Fruit fly (Drosophila melanogaster) whole organism, prepupa: ENCODE results near the gene CG34281.

ENCODE experiments used
- Blimp-1 ChIP-seq: fragments of 200-800 bp; sonication (Bioruptor generic); optimal IDR thresholded peaks from 3 replicates; lab custom pipeline; 2017; ENCODE audit warnings: missing biosample characterization, missing genetic modification characterization, mild to moderate bottlenecking, moderate library complexity, missing genetic modification reagents
- CG11294 ChIP-seq: fragments of 200-800 bp; sonication (Bioruptor generic); IDR thresholded peaks from 2 replicates; pipeline ENCODE4 v1.3.6; 2022; ENCODE audit warnings: missing biosample characterization, missing genetic modification characterization
- CG11762 ChIP-seq: fragments of 200-800 bp; sonication (Bioruptor generic); optimal IDR thresholded peaks from 3 replicates; lab custom pipeline; 2016; ENCODE audit warnings: missing biosample characterization, missing genetic modification characterization; ENCODE audit not compliant: insufficient read depth
- CG11902 ChIP-seq: fragments of 200-800 bp; sonication (Bioruptor generic); optimal IDR thresholded peaks from 3 replicates; lab custom pipeline; 2016; ENCODE audit warnings: missing biosample characterization, missing genetic modification characterization
- CG1621 ChIP-seq: fragments of 200-800 bp; sonication (Bioruptor generic); optimal IDR thresholded peaks from 3 replicates; lab custom pipeline; 2018; ENCODE audit warnings: missing biosample characterization, mild to moderate bottlenecking, missing genetic modification characterization
- CG3032 ChIP-seq: fragments of 200-800 bp; optimal IDR thresholded peaks from 2 replicates; lab custom pipeline; 2019; ENCODE audit warnings: missing biosample characterization, mild to moderate bottlenecking, missing genetic modification characterization, moderate library complexity
- CG32006 ChIP-seq: fragments of 200-800 bp; sonication (Bioruptor generic); optimal IDR thresholded peaks from 3 replicates; lab custom pipeline; 2017; ENCODE audit warnings: missing biosample characterization, mild to moderate bottlenecking, missing genetic modification characterization
- CG3919 ChIP-seq: fragments of 200-800 bp; sonication (Bioruptor generic); optimal IDR thresholded peaks from 3 replicates; lab custom pipeline; 2016; ENCODE audit warnings: missing biosample characterization, missing genetic modification characterization
- CG6276 ChIP-seq: fragments of 200-800 bp; sonication (Bioruptor generic); optimal IDR thresholded peaks from 2 replicates; lab custom pipeline; 2017; ENCODE audit warnings: missing biosample characterization, mild to moderate bottlenecking, missing genetic modification characterization
- CG6854 ChIP-seq: fragments of 200-800 bp; sonication (Bioruptor generic); optimal IDR thresholded peaks from 2 replicates; lab custom pipeline; 2017; ENCODE audit warnings: missing biosample characterization, mild to moderate bottlenecking, missing genetic modification characterization
- CG7368 ChIP-seq: fragments of 200-800 bp; sonication (Bioruptor generic); optimal IDR thresholded peaks from 3 replicates; lab custom pipeline; 2016; ENCODE audit warnings: missing biosample characterization, missing genetic modification characterization
- CG9139 ChIP-seq: fragments of 200-800 bp; sonication (Bioruptor generic); optimal IDR thresholded peaks from 3 replicates; lab custom pipeline; 2017; ENCODE audit warnings: missing biosample characterization, mild to moderate bottlenecking, missing genetic modification characterization
- Eip75B ChIP-seq: fragments of 200-800 bp; sonication (Bioruptor generic); optimal IDR thresholded peaks from 3 replicates; lab custom pipeline; 2016; ENCODE audit warnings: missing biosample characterization, missing genetic modification characterization
- Eip78C ChIP-seq: fragments of 200-800 bp; sonication (Bioruptor generic); peaks from one replicate; lab custom pipeline; 2016; ENCODE audit warnings: missing biosample characterization, missing genetic modification characterization
- Eip93F ChIP-seq: fragments of 200-800 bp; sonication (Bioruptor generic); optimal IDR thresholded peaks from 2 replicates; lab custom pipeline; 2016; ENCODE audit warnings: missing biosample characterization, mild to moderate bottlenecking, missing genetic modification characterization
- Ets21C ChIP-seq: fragments of 200-800 bp; sonication (Bioruptor generic); optimal IDR thresholded peaks from 3 replicates; lab custom pipeline; 2016; ENCODE audit warnings: missing biosample characterization, missing genetic modification characterization
- Ets96B ChIP-seq: fragments of 200-800 bp; optimal IDR thresholded peaks from 2 replicates; lab custom pipeline; 2019; ENCODE audit warnings: missing biosample characterization, mild to moderate bottlenecking, missing genetic modification characterization, moderate library complexity
- Hr38 ChIP-seq: sonication (Bioruptor generic); optimal IDR thresholded peaks from 2 replicates; lab custom pipeline; 2016; ENCODE audit warnings: missing biosample characterization, missing genetic modification characterization
- Met ChIP-seq: fragments of 200-800 bp; sonication (Bioruptor generic); optimal IDR thresholded peaks from 3 replicates; lab custom pipeline; 2016; ENCODE audit warnings: missing biosample characterization, missing genetic modification characterization
- OdsH ChIP-seq: fragments of 200-800 bp; sonication (Bioruptor generic); optimal IDR thresholded peaks from 3 replicates; lab custom pipeline; 2016; ENCODE audit warnings: missing biosample characterization, missing genetic modification characterization
- Smox ChIP-seq: fragments of 200-800 bp; sonication (Bioruptor generic); optimal IDR thresholded peaks from 3 replicates; lab custom pipeline; 2016; ENCODE audit warnings: missing biosample characterization, missing genetic modification characterization
- Sox14 ChIP-seq: fragments of 200-800 bp; sonication (Bioruptor generic); optimal IDR thresholded peaks from 3 replicates; lab custom pipeline; 2016; ENCODE audit warnings: missing biosample characterization, missing genetic modification characterization
- achi ChIP-seq: fragments of 200-800 bp; sonication (Bioruptor generic); optimal IDR thresholded peaks from 3 replicates; lab custom pipeline; 2016; ENCODE audit warnings: missing biosample characterization, missing genetic modification characterization
- acj6 ChIP-seq: fragments of 200-800 bp; sonication (Bioruptor generic); optimal IDR thresholded peaks from 3 replicates; lab custom pipeline; 2016; ENCODE audit warnings: missing biosample characterization, missing genetic modification characterization
- dac ChIP-seq: fragments of 200-800 bp; sonication (Bioruptor generic); optimal IDR thresholded peaks from 2 replicates; lab custom pipeline; 2017; ENCODE audit warnings: missing biosample characterization, mild to moderate bottlenecking, missing genetic modification characterization
- dsx ChIP-seq: fragments of 200-800 bp; optimal IDR thresholded peaks from 3 replicates; lab custom pipeline; 2019; ENCODE audit warnings: missing biosample characterization, mild to moderate bottlenecking, missing genetic modification characterization, moderate library complexity; ENCODE audit not compliant: poor library complexity, severe bottlenecking
- eg ChIP-seq: fragments of 200-800 bp; sonication (Bioruptor generic); IDR thresholded peaks from 3 replicates; pipeline ENCODE4 v1.3.6; 2022; ENCODE audit warnings: missing biosample characterization, missing genetic modification characterization
- fd59A ChIP-seq: fragments of 200-800 bp; sonication (Bioruptor generic); optimal IDR thresholded peaks from 2 replicates; lab custom pipeline; 2017; ENCODE audit warnings: missing biosample characterization, mild to moderate bottlenecking, missing genetic modification characterization, missing genetic modification reagents
- lz ChIP-seq: fragments of 200-800 bp; sonication (Bioruptor generic); optimal IDR thresholded peaks from 3 replicates; lab custom pipeline; 2016; ENCODE audit warnings: missing biosample characterization, missing genetic modification characterization
- net ChIP-seq: fragments of 200-800 bp; sonication (Bioruptor generic); optimal IDR thresholded peaks from 3 replicates; lab custom pipeline; 2016; ENCODE audit warnings: missing biosample characterization, missing genetic modification characterization
- salr ChIP-seq, 2 experiments: fragments of 200-800 bp; sonication (Bioruptor generic); optimal IDR thresholded peaks; 3 replicates each; lab custom pipeline; 2016 to 2018; ENCODE audit warnings: missing biosample characterization in 2 of 2, missing genetic modification characterization in 2 of 2, mild to moderate bottlenecking in 1 of 2
- spab ChIP-seq: fragments of 200-800 bp; sonication (Bioruptor generic); optimal IDR thresholded peaks from 2 replicates; lab custom pipeline; 2017; ENCODE audit warnings: missing biosample characterization, mild to moderate bottlenecking, missing genetic modification characterization, missing genetic modification reagents
- ss ChIP-seq, 2 experiments: fragments of 200-800 bp; sonication (Bioruptor generic); optimal IDR thresholded peaks; 2 replicates in 1 of 2; 3 replicates in 1 of 2; lab custom pipeline; 2017 to 2018; ENCODE audit warnings: mild to moderate bottlenecking in 2 of 2, missing biosample characterization in 2 of 2, missing genetic modification characterization in 2 of 2, moderate library complexity in 1 of 2
- svp ChIP-seq: fragments of 200-800 bp; sonication (Bioruptor generic); peaks from one replicate; lab custom pipeline; 2016; ENCODE audit warnings: missing biosample characterization, missing genetic modification characterization
- topi ChIP-seq: fragments of 200-800 bp; sonication (Bioruptor generic); optimal IDR thresholded peaks from 3 replicates; lab custom pipeline; 2016; ENCODE audit warnings: missing biosample characterization, missing genetic modification characterization
- vri ChIP-seq: fragments of 200-800 bp; sonication (Bioruptor generic); optimal IDR thresholded peaks from 3 replicates; lab custom pipeline; 2016; ENCODE audit warnings: missing biosample characterization, mild to moderate bottlenecking, missing genetic modification characterization

CG34281 gene

dm6 chr3R:17588805-17589204, 23.9 kb upstream of the CG34281 start:
- TF ChIP-seq ss (GFP tag; optimal IDR thresholded peaks at IDR 0.05; lab: Kevin White, UChicago) (no peak), CG11902 (GFP tag; lab: Kevin White, UChicago) (no peak), CG9139 (GFP tag; lab: Kevin White, UChicago) (no peak), CG32006 (GFP tag; lab: Kevin White, UChicago) (no peak), Eip78C (no peak), achi (GFP tag; lab: Kevin White, UChicago) (no peak), CG3919 (GFP tag; lab: Kevin White, UChicago) (no peak), topi (GFP tag; lab: Kevin White, UChicago) (no peak), acj6 (no peak), Hr38 (GFP tag; lab: Kevin White, UChicago) (no peak), CG7368 (no peak), CG6276 (GFP tag; lab: Kevin White, UChicago) (no peak), OdsH (GFP tag; lab: Kevin White, UChicago) (no peak), Smox (GFP tag; lab: Kevin White, UChicago) (no peak), salr (GFP tag; optimal IDR thresholded peaks at IDR 0.05; lab: Kevin White, UChicago) (no peak), svp (no peak), CG6854 (GFP tag; lab: Kevin White, UChicago) (no peak), CG11294 (GFP tag; lab: Robert Waterston, UW) (no peak)

dm6 chr3R:17591831-17592230, 20.9 kb upstream of the CG34281 start:
- no peak for TF ChIP-seq Sox14 (GFP tag; lab: Kevin White, UChicago)
- TF ChIP-seq svp = peak; percentile 60

dm6 chr3R:17593470-17593869, 19.2 kb upstream of the CG34281 start:
- TF ChIP-seq Eip75B (GFP tag; lab: Kevin White, UChicago) = no peak
- TF ChIP-seq Met (GFP tag; lab: Kevin White, UChicago) = no peak
- no peak for TF ChIP-seq CG3032 (tag; lab: Kevin White, UChicago)
- TF ChIP-seq lz = no peak
- TF ChIP-seq dac (GFP tag; lab: Kevin White, UChicago) = no peak
- no peak for TF ChIP-seq CG3919 (GFP tag; lab: Kevin White, UChicago)
- no peak for TF ChIP-seq Blimp-1 (GFP tag; lab: Kevin White, UChicago)
- no peak for TF ChIP-seq net (GFP tag; lab: Kevin White, UChicago)
- no peak for TF ChIP-seq vri (GFP tag; lab: Kevin White, UChicago)
- TF ChIP-seq fd59A (GFP tag; lab: Kevin White, UChicago) = no peak
- TF ChIP-seq eg = no peak

dm6 chr3R:17594086-17594485, 18.6 kb upstream of the CG34281 start, which contains the start of gene Sgs5bis:
Gene Sgs5bis (plus strand): TSS chr3R:17594386.
- TF ChIP-seq Ets96B (tag; lab: Kevin White, UChicago) = no peak
- no peak for TF ChIP-seq Ets21C (GFP tag; lab: Kevin White, UChicago)
- no peak for TF ChIP-seq CG11762 (GFP tag; lab: Kevin White, UChicago)
- no peak for TF ChIP-seq dsx (GFP tag; lab: Kevin White, UChicago)
- TF ChIP-seq CG1621 (tag; lab: Kevin White, UChicago) = no peak
- TF ChIP-seq vri (GFP tag; lab: Kevin White, UChicago) = no peak
- no peak for TF ChIP-seq Eip93F (GFP tag; lab: Kevin White, UChicago)
- TF ChIP-seq CG6854 (GFP tag; lab: Kevin White, UChicago) = no peak
- TF ChIP-seq spab (GFP tag; lab: Kevin White, UChicago) = no peak
- TF ChIP-seq CG32006 (GFP tag; lab: Kevin White, UChicago) = no peak
- no peak for TF ChIP-seq Eip75B (GFP tag; lab: Kevin White, UChicago)
